Worm (Caenorhabditis elegans): ENCODE data around the gene F46C5.9.

DNA sequence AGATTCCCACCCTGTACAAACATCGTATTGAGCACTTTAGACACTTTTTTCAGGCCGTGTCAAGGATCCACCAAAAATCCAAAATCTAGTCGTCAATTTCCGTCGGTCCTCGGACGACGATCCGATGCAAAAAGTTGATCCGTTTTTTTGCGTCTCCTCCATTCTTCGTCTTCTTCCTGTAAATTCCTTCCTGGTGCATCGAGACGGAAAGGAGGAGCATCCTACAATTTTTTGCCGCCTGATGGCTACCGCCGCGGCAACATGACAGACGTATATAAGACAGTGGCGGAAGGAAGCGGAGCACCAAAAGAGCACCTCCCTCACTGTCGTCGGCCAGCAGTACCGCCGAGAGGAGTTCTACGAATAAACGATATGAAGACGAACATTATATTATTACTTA is 9.7 kb downstream of the F46C5.9 start, which contains the start of gene appg-2:
- TF ChIP-seq mes-4 (tag; optimal IDR thresholded peaks at IDR 0.05) (no peak), nhr-120 (GFP tag; IDR thresholded peaks at IDR 0.05) (no peak), madf-10 (tag; optimal IDR thresholded peaks at IDR 0.05) (no peak), nfya-1 (tag; optimal IDR thresholded peaks at IDR 0.05; ENCODE audit: borderline replicate concordance, insufficient read depth) (no peak)
